Fruit fly (Drosophila melanogaster) whole organism: Measurements from ENCODE around the gene schlank.

ENCODE experiments used
- CG8478 ChIP-seq: fragments of >200 bp; optimal IDR thresholded peaks from 2 replicates; lab custom pipeline; 2018; ENCODE audit warnings: inconsistent platforms
- Dll ChIP-seq: fragments of >200 bp; optimal IDR thresholded peaks from 2 replicates; lab custom pipeline; 2017
- EcR ChIP-seq, 2 experiments: fragments of >200 bp; optimal IDR thresholded peaks; 2 replicates each; lab custom pipeline; 2017; ENCODE audit warnings: missing biosample characterization in 2 of 2, missing genetic modification characterization in 2 of 2, missing genetic modification reagents in 2 of 2
- pan ChIP-seq: fragments of >200 bp; optimal IDR thresholded peaks from 2 replicates; lab custom pipeline; 2017
- psq ChIP-seq: fragments of >200 bp; optimal IDR thresholded peaks from 2 replicates; lab custom pipeline; 2017
- usp ChIP-seq: fragments of >200 bp; optimal IDR thresholded peaks from 2 replicates; lab custom pipeline; 2017; ENCODE audit warnings: missing biosample characterization, missing genetic modification characterization, mixed read lengths

The schlank gene

dm6 chrX:6260900-6261299, 6.1 kb downstream of the schlank start, which contains the start of gene Josd:
Josd (plus strand) TSS chrX:6261169.
- TF ChIP-seq CG8478 (lab: Kevin White, UChicago) (no peak), EcR (GFP tag; optimal IDR thresholded peaks at IDR 0.05; lab: Kevin White, UChicago) (no peak), usp (GFP tag; lab: Kevin White, UChicago) (no peak), pan (lab: Kevin White, UChicago) (no peak), Dll (no peak), psq (lab: Kevin White, UChicago) (no peak)

DNA sequence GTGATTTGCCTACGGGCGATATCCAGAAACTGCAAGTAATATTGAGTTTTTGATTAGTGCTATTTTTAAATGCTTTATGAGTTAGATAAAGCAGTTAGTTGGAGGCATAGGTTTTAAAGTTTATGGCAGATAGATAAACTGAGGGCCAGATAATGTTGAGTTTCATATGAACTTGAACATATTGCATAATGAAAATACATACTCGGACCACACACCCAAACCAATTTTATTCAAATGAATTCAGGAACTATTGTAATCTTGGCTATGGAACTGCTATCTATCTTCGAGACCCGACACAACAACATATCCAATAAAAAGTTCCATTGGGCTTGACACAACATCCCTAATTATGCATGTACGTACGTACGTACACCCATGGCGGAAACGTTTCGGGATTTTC, 7.3 kb downstream of the schlank start:
- TF ChIP-seq Dll, result no peak
- TF ChIP-seq pan (lab: Kevin White, UChicago), result no peak
- no peak for TF ChIP-seq usp (GFP tag; lab: Kevin White, UChicago)
- no peak for TF ChIP-seq CG8478 (lab: Kevin White, UChicago)
- TF ChIP-seq EcR (GFP tag; optimal IDR thresholded peaks at IDR 0.05; lab: Kevin White, UChicago), result no peak
- TF ChIP-seq psq (lab: Kevin White, UChicago), result no peak

- TF ChIP-seq Dll (no peak), EcR (GFP tag; optimal IDR thresholded peaks at IDR 0.05; lab: Kevin White, UChicago) (no peak), usp (GFP tag; lab: Kevin White, UChicago) (no peak), pan (lab: Kevin White, UChicago) (no peak), psq (lab: Kevin White, UChicago) (no peak), CG8478 (lab: Kevin White, UChicago) (no peak)
Observed at dm6 chrX:6255414-6255915, 11.6 kb downstream of the schlank start, which contains the start of the genes Rbcn-3A and Spx. Rbcn-3A (minus strand) TSS chrX:6255487. Spx (plus strand) TSS chrX:6255822.

DNA sequence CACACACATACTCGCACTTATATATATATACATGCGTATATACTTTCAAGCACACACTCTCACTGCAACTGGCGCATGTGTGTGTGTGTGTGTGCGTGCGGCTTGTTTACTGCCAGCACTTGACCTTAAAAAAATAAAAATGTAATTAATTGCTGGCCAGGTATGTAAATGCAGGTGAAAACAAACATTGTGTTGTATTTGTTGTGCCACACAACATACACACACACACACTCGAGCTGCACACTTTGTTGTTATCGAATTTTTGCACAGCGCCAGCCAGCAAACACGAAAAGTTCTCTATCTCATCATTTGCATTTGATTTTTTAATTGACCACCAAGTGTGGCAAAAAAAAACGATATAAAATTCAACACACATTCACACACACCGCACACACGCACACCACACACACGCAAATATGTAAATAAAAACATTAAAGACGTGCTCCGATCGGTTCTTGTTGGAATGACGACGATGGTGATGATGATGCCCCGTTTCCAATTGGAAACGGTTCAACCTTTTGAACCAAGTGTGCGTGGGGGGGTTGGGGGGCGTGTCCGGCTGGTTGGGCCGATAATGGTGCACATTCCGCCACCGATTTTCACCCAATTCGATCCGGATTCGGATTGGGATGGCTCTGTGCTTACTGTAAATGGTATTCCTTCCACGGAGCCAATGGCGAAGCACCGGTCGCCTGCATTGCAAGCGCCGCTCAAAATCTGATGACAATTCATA, 12.2 kb downstream of the schlank start:
- TF ChIP-seq psq (lab: Kevin White, UChicago) (no peak), EcR (GFP tag; optimal IDR thresholded peaks at IDR 0.05; lab: Kevin White, UChicago) (no peak), CG8478 (lab: Kevin White, UChicago) (no peak), Dll (no peak), pan (lab: Kevin White, UChicago) (no peak), usp (GFP tag; lab: Kevin White, UChicago) (no peak)

dm6 chrX:6253701-6254100, 13.3 kb downstream of the schlank start:
- no peak for TF ChIP-seq EcR (GFP tag; optimal IDR thresholded peaks at IDR 0.05; lab: Kevin White, UChicago)
- TF ChIP-seq psq (lab: Kevin White, UChicago), result no peak
- TF ChIP-seq usp (GFP tag; lab: Kevin White, UChicago), result no peak
- TF ChIP-seq Dll, result no peak
- no peak for TF ChIP-seq pan (lab: Kevin White, UChicago)
- TF ChIP-seq CG8478 (lab: Kevin White, UChicago), result no peak

dm6 chrX:6252897-6253540, 14.0 kb downstream of the schlank start:
- TF ChIP-seq EcR (GFP tag; optimal IDR thresholded peaks at IDR 0.05; lab: Kevin White, UChicago), result no peak
- TF ChIP-seq psq (lab: Kevin White, UChicago), result no peak
- no peak for TF ChIP-seq usp (GFP tag; lab: Kevin White, UChicago)
- TF ChIP-seq CG8478 (lab: Kevin White, UChicago), result no peak
- no peak for TF ChIP-seq Dll
- no peak for TF ChIP-seq pan (lab: Kevin White, UChicago)

DNA sequence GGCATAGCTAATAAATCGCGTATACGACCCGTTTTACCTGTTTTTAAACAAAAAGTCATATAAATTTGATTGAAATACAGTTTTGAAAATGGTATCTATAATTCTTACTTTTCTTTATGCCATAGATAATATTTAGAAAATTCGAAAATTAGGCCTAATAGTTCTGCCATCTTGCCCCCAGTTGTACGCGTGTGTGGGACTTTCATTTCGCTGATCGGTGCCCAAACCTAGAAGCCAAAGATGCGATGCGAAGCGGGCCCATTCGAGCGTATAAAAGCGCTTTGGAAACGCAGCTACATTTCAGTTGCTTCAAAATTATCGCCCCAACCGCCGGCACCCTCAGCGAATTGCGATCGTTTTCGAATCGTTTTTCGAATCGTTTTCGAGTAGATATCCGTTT, 30.0 kb downstream of the schlank start, which contains the start of gene CG14445:
CG14445 (plus strand) TSS at position 301 of the 400 bp plus-strand sequence.
- no peak for TF ChIP-seq usp (GFP tag; lab: Kevin White, UChicago)
- TF ChIP-seq psq (lab: Kevin White, UChicago), result no peak
- TF ChIP-seq pan (lab: Kevin White, UChicago), result no peak
- no peak for TF ChIP-seq EcR (GFP tag; optimal IDR thresholded peaks at IDR 0.05; lab: Kevin White, UChicago)
- TF ChIP-seq Dll, result no peak
- TF ChIP-seq CG8478 (lab: Kevin White, UChicago), result no peak

DNA sequence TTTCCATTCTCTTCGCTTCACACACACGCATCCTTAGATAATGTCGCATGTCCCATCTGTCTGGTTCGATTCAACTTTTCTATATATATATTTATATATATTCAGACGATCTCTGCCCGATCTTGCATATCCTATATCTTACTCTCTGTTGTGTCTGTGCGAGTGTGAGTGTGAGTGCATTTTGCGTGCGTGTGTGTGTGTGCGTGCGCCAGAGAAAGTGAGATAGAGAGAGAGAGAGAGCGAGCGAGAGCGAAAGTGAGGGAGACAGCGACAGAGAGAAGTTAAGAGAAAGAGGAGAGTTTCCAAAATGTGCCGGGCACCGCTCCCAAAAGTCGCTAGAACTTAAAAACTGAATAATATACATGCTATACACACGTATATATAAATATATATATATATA, 35.3 kb downstream of the schlank start:
- TF ChIP-seq EcR (GFP tag; optimal IDR thresholded peaks at IDR 0.05; lab: Kevin White, UChicago) (no peak), usp (GFP tag; lab: Kevin White, UChicago) (no peak), Dll (no peak), pan (lab: Kevin White, UChicago) (no peak), psq (lab: Kevin White, UChicago) (no peak), CG8478 (lab: Kevin White, UChicago) (no peak)

DNA sequence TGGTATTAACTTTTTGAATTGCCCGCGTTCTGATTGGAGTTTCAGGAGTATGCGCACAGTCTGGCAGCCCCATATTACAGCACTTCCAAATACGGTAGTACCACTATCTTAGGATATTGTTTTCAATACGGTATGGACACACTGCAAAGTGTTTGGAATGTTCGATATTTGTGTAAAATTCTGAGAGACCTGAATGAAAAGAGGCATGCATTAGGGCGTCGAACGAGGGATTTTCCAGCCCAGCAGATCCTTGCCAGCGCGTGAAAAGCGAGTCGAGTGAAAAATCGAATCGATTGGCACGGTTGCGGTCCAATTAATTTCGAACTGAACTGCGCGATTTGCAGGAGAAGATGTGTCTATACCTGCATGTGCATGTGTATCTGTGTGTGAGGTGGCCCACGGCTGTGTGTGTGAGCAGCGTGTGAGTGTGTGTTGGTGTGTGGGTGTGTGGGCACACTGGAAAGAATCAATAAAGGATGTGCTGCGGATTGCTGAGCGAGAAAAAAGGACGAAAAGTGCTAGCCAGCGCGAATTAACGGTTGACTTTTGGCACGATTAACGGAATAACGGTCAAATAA, 41.5 kb downstream of the schlank start, which contains the start of gene dtn:
dtn (plus strand) TSS at position 176 of the 578 bp plus-strand sequence.
- TF ChIP-seq psq (lab: Kevin White, UChicago), result no peak

dm6 chrX:6224225-6225190, 42.5 kb downstream of the schlank start, which contains the start of gene sqh:
sqh (minus strand) TSS chrX:6225140.
- TF ChIP-seq psq (lab: Kevin White, UChicago), result no peak
- TF ChIP-seq Dll, result no peak
- TF ChIP-seq pan (lab: Kevin White, UChicago), result peak; percentile 22
- no peak for TF ChIP-seq CG8478 (lab: Kevin White, UChicago)
